Worm (Caenorhabditis elegans) whole organism, mixed stage, embryonic: ENCODE data around the gene rgs-2.

Source experiments
- elt-1 ChIP-seq: sonication (generic microtip); optimal IDR thresholded peaks from 2 replicates; lab custom pipeline; 2017; ENCODE audit warnings: missing genetic modification characterization, mild to moderate bottlenecking, missing compliant biosample characterization, antibody characterized with exemption, moderate library complexity, borderline replicate concordance; ENCODE audit not compliant: insufficient read depth
- elt-3 ChIP-seq: fragments of 150-350 bp; optimal IDR thresholded peaks from 2 replicates; lab custom pipeline; 2014; ENCODE audit warnings: missing biosample characterization, missing genetic modification characterization
- flh-1 ChIP-seq: fragments of 200-800 bp; sonication (Bioruptor generic); optimal IDR thresholded peaks from 2 replicates; lab custom pipeline; 2018; ENCODE audit warnings: mild to moderate bottlenecking, missing genetic modification characterization, moderate library complexity, missing compliant biosample characterization
- mep-1 ChIP-seq: fragments of 150-350 bp; optimal IDR thresholded peaks from 2 replicates; lab custom pipeline; 2017; ENCODE audit warnings: missing biosample characterization, missing genetic modification reagents, missing genetic modification characterization, inconsistent platforms
- nhr-76 ChIP-seq: sonication (generic microtip); optimal IDR thresholded peaks from 2 replicates; lab custom pipeline; 2017; ENCODE audit warnings: missing biosample characterization, missing genetic modification characterization
- pha-4 ChIP-seq: fragments of 150-350 bp; optimal IDR thresholded peaks from 2 replicates; lab custom pipeline; 2018; ENCODE audit warnings: missing biosample characterization, missing genetic modification reagents, missing genetic modification characterization
- snpc-4 ChIP-seq: fragments of 150-350 bp; optimal IDR thresholded peaks from 2 replicates; lab custom pipeline; 2014; ENCODE audit warnings: missing biosample characterization, missing genetic modification characterization
- unc-39 ChIP-seq: fragments of 150-350 bp; optimal IDR thresholded peaks from 2 replicates; lab custom pipeline; 2014; ENCODE audit warnings: missing biosample characterization, missing genetic modification characterization
- unc-62 ChIP-seq: fragments of 150-350 bp; optimal IDR thresholded peaks from 2 replicates; lab custom pipeline; 2014; ENCODE audit warnings: missing biosample characterization, missing genetic modification reagents, missing genetic modification characterization

- no peak for TF ChIP-seq unc-62
- no peak for TF ChIP-seq elt-3 (tag; lab: Kevin White, UChicago)
- no peak for TF ChIP-seq snpc-4 (tag; lab: Kevin White, UChicago)
- no peak for TF ChIP-seq pha-4
- TF ChIP-seq elt-1 = no peak
- no peak for TF ChIP-seq nhr-76
- no peak for TF ChIP-seq unc-39 (tag; lab: Kevin White, UChicago)
- TF ChIP-seq flh-1 (GFP tag; lab: Kevin White, UChicago) = no peak
- no peak for TF ChIP-seq mep-1
Observed at ce11 chrX:12691740-12692383, 20.6 kb upstream of the rgs-2 start.
